Fruit fly (Drosophila melanogaster) whole organism, wandering third instar larva: ENCODE results near the gene CG44838.

Experiments
- Abd-B ChIP-seq: fragments of >200 bp; optimal IDR thresholded peaks from 2 replicates; lab custom pipeline; 2017; ENCODE audit warnings: missing biosample characterization, missing genetic modification characterization
- Dfd ChIP-seq: fragments of >200 bp; optimal IDR thresholded peaks from 2 replicates; lab custom pipeline; 2017; ENCODE audit warnings: missing biosample characterization, missing genetic modification characterization
- brk ChIP-seq: fragments of 200-800 bp; sonication (Bioruptor generic); optimal IDR thresholded peaks from 2 replicates; lab custom pipeline; 2016; ENCODE audit warnings: missing biosample characterization, mild to moderate bottlenecking, missing genetic modification characterization
- fru ChIP-seq: fragments of 200-800 bp; sonication (Bioruptor generic); optimal IDR thresholded peaks from 3 replicates; lab custom pipeline; 2016; ENCODE audit warnings: missing biosample characterization, mild to moderate bottlenecking, missing genetic modification characterization
- h ChIP-seq: fragments of 200-800 bp; sonication (Bioruptor generic); optimal IDR thresholded peaks from 3 replicates; lab custom pipeline; 2016; ENCODE audit warnings: missing biosample characterization, mild to moderate bottlenecking, missing genetic modification characterization
- usp ChIP-seq: fragments of >200 bp; optimal IDR thresholded peaks from 2 replicates; lab custom pipeline; 2017; ENCODE audit warnings: missing biosample characterization, missing genetic modification characterization

DNA sequence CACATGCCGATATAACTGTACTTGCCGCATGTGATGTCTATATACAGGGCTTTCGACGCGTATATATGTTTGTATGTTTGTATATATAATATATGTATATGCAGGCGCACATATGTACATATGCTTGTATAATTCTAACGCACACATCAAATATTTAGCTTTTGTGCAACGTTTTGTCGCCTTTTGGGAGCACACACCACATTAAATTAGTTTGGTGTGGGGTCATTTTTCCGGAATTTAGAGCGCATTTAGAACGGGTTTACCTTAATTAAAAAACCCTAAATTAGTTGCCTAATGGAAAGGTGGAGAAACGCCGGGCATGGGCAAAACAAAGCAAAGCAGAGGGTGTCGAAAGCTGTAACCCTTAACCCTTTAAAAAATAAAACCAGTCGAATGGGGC lies 6.4 kb downstream of the CG44838 start:
- TF ChIP-seq usp, result no peak
- TF ChIP-seq Abd-B, result no peak
- no peak for TF ChIP-seq h (GFP tag; lab: Kevin White, UChicago)
- no peak for TF ChIP-seq Dfd
- TF ChIP-seq brk (GFP tag; lab: Kevin White, UChicago), result no peak
- no peak for TF ChIP-seq fru
